Fruit fly (Drosophila melanogaster) Kc167 (cell line): Measurements from ENCODE around the gene Scox.

Experiments
- Myc ChIP-seq: fragments of >200 bp; optimal IDR thresholded peaks from 2 replicates; lab custom pipeline; 2017; ENCODE audit warnings: missing external identifiers
- h ChIP-seq: fragments of >200 bp; optimal IDR thresholded peaks from 3 replicates; lab custom pipeline; 2018; ENCODE audit warnings: missing external identifiers
- psq ChIP-seq: fragments of >200 bp; optimal IDR thresholded peaks from 2 replicates; lab custom pipeline; 2017; ENCODE audit warnings: missing external identifiers

- TF ChIP-seq psq: no peak
- TF ChIP-seq h (lab: Kevin White, UChicago): no peak
- TF ChIP-seq Myc (lab: Kevin White, UChicago): no peak
Measured at dm6 chr2L:4965923-4966322, 2.8 kb downstream of the Scox start.
